Fruit fly (Drosophila melanogaster): ENCODE results near the gene CG16790.

DNA sequence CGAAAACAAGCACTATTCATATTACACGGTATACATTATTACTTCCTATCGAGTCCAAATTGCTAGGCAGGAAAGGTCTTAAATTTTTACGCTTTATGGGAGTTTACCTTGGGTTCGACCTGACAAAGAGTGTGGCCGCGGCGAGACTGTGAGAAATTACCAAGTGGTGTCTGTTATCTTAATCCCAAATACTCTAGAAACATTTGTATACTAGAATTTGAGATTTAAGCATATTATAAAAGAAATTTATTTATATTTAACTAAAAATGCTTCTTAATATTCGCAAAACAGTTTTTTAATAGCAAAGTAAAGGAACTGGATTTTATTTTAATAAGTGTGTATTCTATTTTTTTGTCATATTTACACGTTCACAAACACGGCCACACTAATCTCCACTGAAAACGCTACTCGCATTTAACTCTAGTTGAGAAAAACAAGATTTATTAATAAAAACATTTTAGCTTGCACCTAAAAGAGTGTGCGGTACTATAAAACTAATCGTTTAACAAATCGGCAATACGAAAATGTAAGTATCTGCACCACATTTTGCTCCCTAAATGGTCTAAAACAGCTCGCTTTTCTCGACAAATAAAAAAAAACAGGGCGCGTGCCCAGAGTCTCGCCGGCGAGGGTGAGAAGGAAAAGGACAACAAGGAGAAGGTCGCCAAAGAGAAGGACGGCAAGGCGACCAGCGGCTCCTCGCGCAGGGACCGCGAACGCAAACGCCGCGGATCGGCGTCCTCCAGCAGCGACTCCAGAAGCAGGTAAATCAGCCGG is 18.2 kb downstream of the CG16790 start, which contains the start of the genes mura and RnpS1:
- no peak for TF ChIP-seq gl (tag; optimal IDR thresholded peaks at IDR 0.05)
- TF ChIP-seq Pif1B (GFP tag; optimal IDR thresholded peaks at IDR 0.05) = no peak
- TF ChIP-seq CG4496 (GFP tag; IDR thresholded peaks at IDR 0.05) = no peak

Data from whole organism, pupa.